Fruit fly (Drosophila melanogaster) whole organism, embryonic: ENCODE data around the gene CG13457.

Experiments used
- Antp ChIP-seq: fragments of 200-800 bp; sonication (Bioruptor generic); optimal IDR thresholded peaks from 3 replicates; lab custom pipeline; 2016; ENCODE audit warnings: missing biosample characterization, missing genetic modification characterization
- Bgb ChIP-seq: fragments of 200-800 bp; sonication (Bioruptor generic); IDR thresholded peaks from 2 replicates; pipeline ENCODE4 v1.3.6; 2022; ENCODE audit warnings: missing biosample characterization, missing genetic modification characterization; ENCODE audit not compliant: partially characterized antibody
- Blimp-1 ChIP-seq: fragments of 200-800 bp; sonication (Bioruptor generic); optimal IDR thresholded peaks from 3 replicates; lab custom pipeline; 2018; ENCODE audit warnings: missing biosample characterization, missing genetic modification characterization, mild to moderate bottlenecking, moderate library complexity, missing genetic modification reagents
- Bteb2 ChIP-seq: fragments of 200-800 bp; sonication (Bioruptor generic); optimal IDR thresholded peaks from 2 replicates; lab custom pipeline; 2016; ENCODE audit warnings: missing biosample characterization, missing genetic modification characterization
- CG13287 ChIP-seq: fragments of 200-800 bp; sonication (Bioruptor generic); IDR thresholded peaks from 2 replicates; pipeline ENCODE4 v1.3.6; 2022; ENCODE audit warnings: missing biosample characterization, missing genetic modification characterization; ENCODE audit not compliant: partially characterized antibody
- CG15601 ChIP-seq: fragments of 200-800 bp; sonication (Bioruptor generic); optimal IDR thresholded peaks from 3 replicates; lab custom pipeline; 2019; ENCODE audit warnings: missing biosample characterization, mild to moderate bottlenecking, missing genetic modification characterization, moderate library complexity
- CG15696 ChIP-seq: fragments of 200-800 bp; sonication (Bioruptor generic); optimal IDR thresholded peaks from 2 replicates; lab custom pipeline; 2019; ENCODE audit warnings: missing biosample characterization, mild to moderate bottlenecking, missing genetic modification characterization, moderate library complexity
- CG17829 ChIP-seq: fragments of 200-800 bp; optimal IDR thresholded peaks from 2 replicates; lab custom pipeline; 2019; ENCODE audit warnings: missing biosample characterization, mild to moderate bottlenecking, missing genetic modification characterization, moderate library complexity
- CG2712 ChIP-seq: fragments of 200-800 bp; optimal IDR thresholded peaks from 3 replicates; lab custom pipeline; 2019; ENCODE audit warnings: missing biosample characterization, mild to moderate bottlenecking, missing genetic modification characterization, moderate library complexity
- CG3281 ChIP-seq: fragments of 200-800 bp; sonication (Bioruptor generic); optimal IDR thresholded peaks from 3 replicates; lab custom pipeline; 2017; ENCODE audit warnings: missing biosample characterization, mild to moderate bottlenecking, missing genetic modification characterization
- CG34422 ChIP-seq: fragments of 200-800 bp; sonication (Bioruptor generic); IDR thresholded peaks from 3 replicates; pipeline ENCODE4 v1.3.6; 2022; ENCODE audit warnings: missing biosample characterization, missing genetic modification characterization
- CG4404 ChIP-seq: fragments of 200-800 bp; sonication (Bioruptor generic); IDR thresholded peaks from 2 replicates; pipeline ENCODE4 v1.3.6; 2022; ENCODE audit warnings: missing biosample characterization, missing genetic modification characterization
- CG7556 ChIP-seq: fragments of 200-800 bp; sonication (Bioruptor generic); optimal IDR thresholded peaks from 2 replicates; lab custom pipeline; 2017; ENCODE audit warnings: missing biosample characterization, mild to moderate bottlenecking, missing genetic modification characterization
- CG8290 ChIP-seq, 3 experiments: fragments of 200-800 bp; sonication (Bioruptor generic); optimal IDR thresholded peaks; 2 replicates each; lab custom pipeline; 2016 to 2019; ENCODE audit warnings: missing biosample characterization in 3 of 3, missing genetic modification characterization in 3 of 3, mild to moderate bottlenecking in 2 of 3, moderate library complexity in 1 of 3
- CG8765 ChIP-seq: fragments of 200-800 bp; sonication (Bioruptor generic); IDR thresholded peaks from 2 replicates; pipeline ENCODE4 v1.3.6; 2022; ENCODE audit warnings: missing biosample characterization, missing genetic modification characterization
- CG9727 ChIP-seq: fragments of 200-800 bp; sonication (Bioruptor generic); optimal IDR thresholded peaks from 3 replicates; lab custom pipeline; 2017; ENCODE audit warnings: missing biosample characterization, mild to moderate bottlenecking, missing genetic modification characterization
- D19A ChIP-seq: fragments of 200-800 bp; optimal IDR thresholded peaks from 3 replicates; lab custom pipeline; 2019; ENCODE audit warnings: missing biosample characterization, mild to moderate bottlenecking, missing genetic modification characterization, moderate library complexity
- E2f2 ChIP-seq: fragments of 200-800 bp; sonication (Bioruptor generic); IDR thresholded peaks from 2 replicates; pipeline ENCODE4 v1.3.6; 2022; ENCODE audit warnings: missing biosample characterization, missing genetic modification characterization
- Elba2 ChIP-seq: fragments of 200-800 bp; sonication (Bioruptor generic); optimal IDR thresholded peaks from 3 replicates; lab custom pipeline; 2016; ENCODE audit warnings: missing biosample characterization, missing genetic modification characterization
- Gug ChIP-seq: fragments of 200-800 bp; sonication (Bioruptor generic); IDR thresholded peaks from 4 replicates; pipeline ENCODE4 v1.3.6; 2022; ENCODE audit warnings: missing biosample characterization, missing genetic modification characterization
- HLH4C ChIP-seq: fragments of 200-800 bp; sonication (Bioruptor generic); IDR thresholded peaks from 3 replicates; pipeline ENCODE4 v1.3.6; 2022; ENCODE audit warnings: missing biosample characterization, missing genetic modification characterization; ENCODE audit not compliant: partially characterized antibody
- HLH54F ChIP-seq: fragments of 200-800 bp; sonication (Bioruptor generic); optimal IDR thresholded peaks from 3 replicates; lab custom pipeline; 2016; ENCODE audit warnings: missing biosample characterization, missing genetic modification characterization
- Hmr ChIP-seq: fragments of 200-800 bp; sonication (Bioruptor generic); optimal IDR thresholded peaks from 3 replicates; lab custom pipeline; 2017; ENCODE audit warnings: mild to moderate bottlenecking, missing biosample characterization, missing genetic modification reagents, missing genetic modification characterization
- Max ChIP-seq: fragments of 200-800 bp; sonication (Bioruptor generic); optimal IDR thresholded peaks from 2 replicates; lab custom pipeline; 2016; ENCODE audit warnings: missing biosample characterization, mild to moderate bottlenecking, missing genetic modification characterization
- PHDP ChIP-seq: fragments of 200-800 bp; sonication (Bioruptor generic); optimal IDR thresholded peaks from 3 replicates; lab custom pipeline; 2018; ENCODE audit warnings: missing biosample characterization, mild to moderate bottlenecking, missing genetic modification characterization, moderate library complexity
- Pdp1 ChIP-seq, 2 experiments: fragments of 200-800 bp; sonication (Bioruptor generic); optimal IDR thresholded peaks; 3 replicates each; lab custom pipeline; 2016; ENCODE audit warnings: missing biosample characterization in 2 of 2, missing genetic modification characterization in 2 of 2, mild to moderate bottlenecking in 1 of 2, moderate library complexity in 1 of 2
- Poxn ChIP-seq: fragments of 200-800 bp; sonication (Bioruptor generic); IDR thresholded peaks from 2 replicates; pipeline ENCODE4 v1.3.6; 2022; ENCODE audit warnings: missing biosample characterization, missing genetic modification characterization
- Ssrp ChIP-seq: fragments of 200-800 bp; sonication (Bioruptor generic); optimal IDR thresholded peaks from 2 replicates; lab custom pipeline; 2018; ENCODE audit warnings: missing biosample characterization, mild to moderate bottlenecking, missing genetic modification characterization, moderate library complexity
- TFAM ChIP-seq: fragments of 200-800 bp; sonication (Bioruptor generic); optimal IDR thresholded peaks from 2 replicates; lab custom pipeline; 2017; ENCODE audit warnings: missing biosample characterization, missing genetic modification characterization, inconsistent platforms
- Trl ChIP-seq, 3 experiments: fragments of >200 bp in 2 of 3; fragments of 200-800 bp in 1 of 3; sonication (Bioruptor generic) in 1 of 3; optimal IDR thresholded peaks; 2 replicates in 1 of 3; 3 replicates in 2 of 3; lab custom pipeline; 2016 to 2017; ENCODE audit warnings: missing biosample characterization in 1 of 3, missing genetic modification characterization in 1 of 3
- bcd ChIP-seq: fragments of 200-800 bp; sonication (Bioruptor generic); optimal IDR thresholded peaks from 2 replicates; lab custom pipeline; 2017; ENCODE audit warnings: missing biosample characterization, mild to moderate bottlenecking, missing genetic modification characterization
- cad ChIP-seq: fragments of >200 bp; optimal IDR thresholded peaks from 2 replicates; lab custom pipeline; 2017; ENCODE audit warnings: missing biosample characterization, missing genetic modification characterization
- dmrt99B ChIP-seq: fragments of 200-800 bp; sonication (Bioruptor generic); optimal IDR thresholded peaks from 2 replicates; lab custom pipeline; 2018; ENCODE audit warnings: missing biosample characterization, mild to moderate bottlenecking, missing genetic modification characterization, moderate library complexity
- exex ChIP-seq: fragments of 200-800 bp; sonication (Bioruptor generic); optimal IDR thresholded peaks from 4 replicates; lab custom pipeline; 2018; ENCODE audit warnings: missing biosample characterization, mild to moderate bottlenecking, missing genetic modification characterization, moderate library complexity
- eyg ChIP-seq: fragments of 200-800 bp; sonication (Bioruptor generic); optimal IDR thresholded peaks from 3 replicates; lab custom pipeline; 2016; ENCODE audit warnings: missing biosample characterization, missing genetic modification characterization
- gem ChIP-seq: fragments of 200-800 bp; sonication (Bioruptor generic); optimal IDR thresholded peaks from 2 replicates; lab custom pipeline; 2019; ENCODE audit warnings: missing biosample characterization, mild to moderate bottlenecking, missing genetic modification characterization, moderate library complexity
- grau ChIP-seq: fragments of 200-800 bp; optimal IDR thresholded peaks from 3 replicates; lab custom pipeline; 2019; ENCODE audit warnings: missing biosample characterization, mild to moderate bottlenecking, missing genetic modification characterization, moderate library complexity
- ham ChIP-seq: fragments of 200-800 bp; sonication (Bioruptor generic); IDR thresholded peaks from 2 replicates; pipeline ENCODE4 v1.3.6; 2022; ENCODE audit warnings: missing biosample characterization, missing genetic modification characterization
- insv ChIP-seq, 2 experiments: fragments of 200-800 bp; sonication (Bioruptor generic); optimal IDR thresholded peaks; 3 replicates each; lab custom pipeline; 2016 to 2018; ENCODE audit warnings: missing biosample characterization in 2 of 2, missing genetic modification characterization in 2 of 2
- lbe ChIP-seq: fragments of 200-800 bp; sonication (Bioruptor generic); optimal IDR thresholded peaks from 2 replicates; lab custom pipeline; 2016; ENCODE audit warnings: missing biosample characterization, mild to moderate bottlenecking, missing genetic modification characterization
- lola ChIP-seq, 3 experiments: fragments of >200 bp in 2 of 3; fragments of 200-800 bp in 1 of 3; sonication (Bioruptor generic) in 1 of 3; optimal IDR thresholded peaks; 2 replicates each; lab custom pipeline; 2017 to 2019; ENCODE audit warnings: missing biosample characterization in 3 of 3, missing genetic modification characterization in 3 of 3, mild to moderate bottlenecking in 1 of 3, moderate library complexity in 1 of 3
- oc ChIP-seq: fragments of 200-800 bp; sonication (Bioruptor generic); optimal IDR thresholded peaks from 2 replicates; lab custom pipeline; 2018; ENCODE audit warnings: missing biosample characterization, mild to moderate bottlenecking, missing genetic modification characterization, moderate library complexity
- odd ChIP-seq: fragments of 200-800 bp; sonication (Bioruptor generic); optimal IDR thresholded peaks from 2 replicates; lab custom pipeline; 2017; ENCODE audit warnings: missing biosample characterization, mild to moderate bottlenecking, missing genetic modification characterization
- pho ChIP-seq: fragments of 200-800 bp; sonication (Bioruptor generic); optimal IDR thresholded peaks from 2 replicates; lab custom pipeline; 2016; ENCODE audit warnings: missing biosample characterization, missing genetic modification characterization
- trem ChIP-seq: fragments of 200-800 bp; optimal IDR thresholded peaks from 3 replicates; lab custom pipeline; 2019; ENCODE audit warnings: missing biosample characterization, mild to moderate bottlenecking, missing genetic modification characterization, moderate library complexity
- unc-4 ChIP-seq: fragments of 200-800 bp; sonication (Bioruptor generic); IDR thresholded peaks from 2 replicates; pipeline ENCODE4 v1.3.6; 2022; ENCODE audit warnings: missing biosample characterization, missing genetic modification characterization; ENCODE audit not compliant: partially characterized antibody
- zfh2 ChIP-seq: fragments of 200-800 bp; sonication (Bioruptor generic); optimal IDR thresholded peaks from 2 replicates; lab custom pipeline; 2016; ENCODE audit warnings: missing biosample characterization, missing genetic modification characterization

CG13457 gene

dm6 chr3L:15094589-15095288 lies 36.4 kb downstream of the CG13457 start, which contains the start of the genes sstn, Plp and GlyRS (continued):
- TF ChIP-seq HLH4C (GFP tag; lab: Robert Waterston, UW) (peak; percentile 50; the same call in 2 of the 3 replicates), bcd (peak; percentile 52), Blimp-1 (GFP tag; lab: Kevin White, UChicago) (peak; percentile 40), Antp (GFP tag; lab: Kevin White, UChicago) (no peak), HLH54F (GFP tag; lab: Kevin White, UChicago) (no peak), Elba2 (GFP tag; lab: Kevin White, UChicago) (peak; percentile 92), ham (GFP tag; lab: Robert Waterston, UW) (no peak), lbe (GFP tag; lab: Kevin White, UChicago) (peak; percentile 2), grau (tag; lab: Kevin White, UChicago) (peak; percentile 57), CG9727 (GFP tag; lab: Kevin White, UChicago) (peak; percentile 17), CG17829 (tag; lab: Kevin White, UChicago) (peak; percentile 55), Bteb2 (no peak), CG8290 (GFP tag; optimal IDR thresholded peaks at IDR 0.05; lab: Kevin White, UChicago) (peak; percentile 61), CG8290 (tag; optimal IDR thresholded peaks at IDR 0.05; lab: Kevin White, UChicago) (peak in 1 of 2 experiments; percentile 1), CG8765 (GFP tag; lab: Robert Waterston, UW) (no peak), lola (GFP tag; optimal IDR thresholded peaks at IDR 0.05; lab: Kevin White, UChicago) (peak in 1 of 3 experiments; percentile 40), CG13287 (GFP tag; lab: Robert Waterston, UW) (peak; percentile 50), pho (GFP tag; lab: Kevin White, UChicago) (no peak), CG7556 (GFP tag; lab: Kevin White, UChicago) (peak; percentile 51), CG3281 (peak; percentile 39), CG15601 (peak; percentile 33), Pdp1 (GFP tag; optimal IDR thresholded peaks at IDR 0.05; lab: Kevin White, UChicago) (peak in 1 of 2 experiments; percentile 39), TFAM (GFP tag; lab: Kevin White, UChicago) (no peak), dmrt99B (tag; lab: Kevin White, UChicago) (peak; percentile 23), PHDP (tag; lab: Kevin White, UChicago) (peak; percentile 10), CG4404 (GFP tag; lab: Robert Waterston, UW) (no peak), CG15696 (tag; lab: Kevin White, UChicago) (peak; percentile 37), Poxn (no peak), unc-4 (GFP tag; lab: Robert Waterston, UW) (peak; percentile 51), Max (peak; percentile 50), oc (tag; lab: Kevin White, UChicago) (peak; percentile 26), trem (tag; lab: Kevin White, UChicago) (peak; percentile 57), CG2712 (tag; lab: Kevin White, UChicago) (peak; percentile 72), CG34422 (peak; percentile 41; the same call in 1 of the 3 replicates), odd (no peak), eyg (no peak), Bgb (GFP tag; lab: Robert Waterston, UW) (peak; percentile 55), Trl (optimal IDR thresholded peaks at IDR 0.05; lab: Kevin White, UChicago) (peak in 1 of 2 experiments; percentile 12), Trl (GFP tag; optimal IDR thresholded peaks at IDR 0.05; lab: Kevin White, UChicago) (no peak), Hmr (GFP tag; lab: Kevin White, UChicago) (peak; percentile 41), Gug (GFP tag; lab: Robert Waterston, UW) (no peak), insv (GFP tag; optimal IDR thresholded peaks at IDR 0.05; lab: Kevin White, UChicago) (peak in 1 of 2 experiments; percentile 8), zfh2 (GFP tag; lab: Kevin White, UChicago) (peak; percentile 14), cad (GFP tag; lab: Kevin White, UChicago) (no peak), E2f2 (no peak), gem (tag; lab: Kevin White, UChicago) (peak; percentile 59), exex (peak; percentile 21), D19A (peak; percentile 33), Ssrp (tag; lab: Kevin White, UChicago) (peak; percentile 12)
